Fruit fly (Drosophila melanogaster) whole organism, wandering third instar larva: ENCODE measurements around the gene CG17819.

Source experiments
- Dfd ChIP-seq: fragments of >200 bp; optimal IDR thresholded peaks from 2 replicates; lab custom pipeline; 2017; ENCODE audit warnings: missing biosample characterization, missing genetic modification characterization
- Hr83 ChIP-seq: fragments of 200-300 bp; sonication (Bioruptor generic); optimal IDR thresholded peaks from 2 replicates; lab custom pipeline; 2016; ENCODE audit warnings: missing biosample characterization, mild to moderate bottlenecking, missing genetic modification characterization, moderate library complexity; ENCODE audit not compliant: poor library complexity, severe bottlenecking
- Mio ChIP-seq: sonication (Bioruptor generic); optimal IDR thresholded peaks from 2 replicates; lab custom pipeline; 2016; ENCODE audit warnings: missing biosample characterization, missing genetic modification characterization
- Vsx2 ChIP-seq: fragments of 200-300, 225-300 bp; sonication (Bioruptor generic); optimal IDR thresholded peaks from 2 replicates; lab custom pipeline; 2018; ENCODE audit warnings: missing biosample characterization, missing genetic modification characterization; ENCODE audit not compliant: partially characterized antibody
- brk ChIP-seq: fragments of 200-800 bp; sonication (Bioruptor generic); optimal IDR thresholded peaks from 2 replicates; lab custom pipeline; 2016; ENCODE audit warnings: missing biosample characterization, mild to moderate bottlenecking, missing genetic modification characterization
- ey ChIP-seq: fragments of 200-800 bp; sonication (Bioruptor generic); optimal IDR thresholded peaks from 2 replicates; lab custom pipeline; 2016; ENCODE audit warnings: missing biosample characterization, missing genetic modification characterization
- foxo ChIP-seq, 2 experiments: fragments of 200-800 bp; sonication (Bioruptor generic); optimal IDR thresholded peaks; 2 replicates in 1 of 2; 3 replicates in 1 of 2; lab custom pipeline; 2016 to 2017; ENCODE audit warnings: missing biosample characterization in 2 of 2, missing genetic modification characterization in 2 of 2
- fru ChIP-seq: fragments of 200-800 bp; sonication (Bioruptor generic); optimal IDR thresholded peaks from 3 replicates; lab custom pipeline; 2016; ENCODE audit warnings: missing biosample characterization, mild to moderate bottlenecking, missing genetic modification characterization
- h ChIP-seq: fragments of 200-800 bp; sonication (Bioruptor generic); optimal IDR thresholded peaks from 3 replicates; lab custom pipeline; 2016; ENCODE audit warnings: missing biosample characterization, mild to moderate bottlenecking, missing genetic modification characterization
- pan ChIP-seq: fragments of >200 bp; optimal IDR thresholded peaks from 2 replicates; lab custom pipeline; 2017
- psq ChIP-seq: fragments of 200-800 bp; sonication (Bioruptor generic); optimal IDR thresholded peaks from 3 replicates; lab custom pipeline; 2017; ENCODE audit warnings: missing biosample characterization, mild to moderate bottlenecking, missing genetic modification characterization, moderate library complexity
- woc ChIP-seq: sonication (Bioruptor generic); optimal IDR thresholded peaks from 2 replicates; lab custom pipeline; 2016; ENCODE audit warnings: missing biosample characterization, mild to moderate bottlenecking, missing genetic modification characterization

DNA sequence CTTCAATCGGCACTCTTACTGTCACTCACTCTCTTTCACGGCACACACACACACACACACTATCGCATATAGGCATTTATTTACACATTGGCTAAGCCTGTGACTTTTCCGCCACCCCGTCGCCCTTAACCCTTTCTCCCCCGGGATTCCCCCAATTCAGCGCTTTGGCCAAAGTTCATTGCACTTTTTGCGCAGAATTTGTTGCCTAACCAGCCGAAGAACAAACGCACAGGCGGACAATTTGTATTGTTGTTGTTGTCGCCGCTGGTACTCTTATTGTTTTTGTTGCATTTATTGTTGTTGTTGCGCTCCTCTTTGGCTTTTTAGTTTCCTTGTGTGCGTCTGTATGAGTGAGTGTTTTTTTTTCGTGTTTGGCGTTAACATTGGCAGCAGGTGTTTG lies 13.4 kb upstream of the CG17819 start:
- no peak for TF ChIP-seq woc (GFP tag; lab: Kevin White, UChicago)
- TF ChIP-seq ey (GFP tag; lab: Kevin White, UChicago) = no peak
- TF ChIP-seq brk = no peak
- no peak for TF ChIP-seq Mio
- no peak for TF ChIP-seq Hr83 (GFP tag; lab: Kevin White, UChicago)
- no peak for TF ChIP-seq pan (lab: Kevin White, UChicago)
- no peak for TF ChIP-seq fru
- TF ChIP-seq Vsx2 = no peak
- TF ChIP-seq psq = no peak
- TF ChIP-seq foxo (GFP tag; optimal IDR thresholded peaks at IDR 0.05; lab: Kevin White, UChicago) = no peak
- TF ChIP-seq h (GFP tag; lab: Kevin White, UChicago) = no peak
- no peak for TF ChIP-seq Dfd (GFP tag; lab: Kevin White, UChicago)
